Fruit fly (Drosophila melanogaster) Kc167 (cell line): ENCODE results near the gene EMC2B.

ENCODE experiments used
- Myc ChIP-seq: fragments of >200 bp; optimal IDR thresholded peaks from 2 replicates; lab custom pipeline; 2017; ENCODE audit warnings: missing external identifiers
- Sin3A ChIP-seq: fragments of >200 bp; optimal IDR thresholded peaks from 2 replicates; lab custom pipeline; 2018; ENCODE audit warnings: missing external identifiers
- h ChIP-seq: fragments of >200 bp; optimal IDR thresholded peaks from 3 replicates; lab custom pipeline; 2018; ENCODE audit warnings: missing external identifiers
- insv ChIP-seq: fragments of >200 bp; optimal IDR thresholded peaks from 3 replicates; lab custom pipeline; 2018; ENCODE audit warnings: missing external identifiers
- psq ChIP-seq: fragments of >200 bp; optimal IDR thresholded peaks from 2 replicates; lab custom pipeline; 2017; ENCODE audit warnings: missing external identifiers
- ttk ChIP-seq: sonication (Bioruptor generic); optimal IDR thresholded peaks from 2 replicates; lab custom pipeline; 2017; ENCODE audit warnings: missing external identifiers

DNA sequence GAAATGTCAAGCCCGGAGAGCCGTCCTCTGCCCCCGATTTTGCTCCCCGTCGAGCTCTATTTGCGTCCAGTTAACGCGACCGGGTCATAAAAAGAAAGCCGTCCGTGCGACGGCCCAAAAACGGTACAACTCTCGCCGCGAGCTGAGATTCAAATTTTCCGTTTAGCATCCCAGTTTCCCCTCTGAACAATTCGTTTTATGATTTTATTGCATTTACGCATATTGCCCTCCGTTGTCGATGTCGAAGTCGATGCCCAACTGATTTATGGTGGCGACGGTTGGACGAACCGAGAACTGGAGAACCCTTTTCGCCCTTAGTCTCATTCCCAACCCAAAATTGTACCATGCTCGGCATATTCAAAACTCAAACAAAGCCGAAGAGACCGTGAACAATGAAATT, 40.3 kb downstream of the EMC2B start:
- no peak for TF ChIP-seq Sin3A (lab: Kevin White, UChicago)
- no peak for TF ChIP-seq h (lab: Kevin White, UChicago)
- no peak for TF ChIP-seq psq (lab: Kevin White, UChicago)
- TF ChIP-seq ttk (lab: Kevin White, UChicago): no peak
- no peak for TF ChIP-seq insv
- no peak for TF ChIP-seq Myc (lab: Kevin White, UChicago)
